Worm (Caenorhabditis elegans) whole organism, L4 larva: ENCODE results near the gene srt-17.

ENCODE experiments used
- D1046.2 ChIP-seq: fragments of 200-800 bp; sonication (Bioruptor generic); IDR thresholded peaks from 2 replicates; pipeline ENCODE4 v1.3.6; 2022; ENCODE audit warnings: missing genetic modification characterization, missing compliant biosample characterization
- F10B5.3 ChIP-seq: sonication (generic microtip); optimal IDR thresholded peaks from 2 replicates; lab custom pipeline; 2016; ENCODE audit warnings: mild to moderate bottlenecking, missing genetic modification characterization, missing compliant biosample characterization
- F37D6.2 ChIP-seq: sonication (generic microtip); optimal IDR thresholded peaks from 2 replicates; lab custom pipeline; 2016; ENCODE audit warnings: mild to moderate bottlenecking, missing genetic modification characterization, missing compliant biosample characterization
- F44E2.7 ChIP-seq: fragments of 200-800 bp; sonication (Bioruptor generic); IDR thresholded peaks from 2 replicates; pipeline ENCODE4 v2.1.2; 2022; ENCODE audit warnings: missing genetic modification characterization, missing compliant biosample characterization
- R02D3.7 ChIP-seq: fragments of 150-350 bp; sonication (generic microtip); optimal IDR thresholded peaks from 3 replicates; lab custom pipeline; 2014; ENCODE audit warnings: missing biosample characterization, missing genetic modification characterization
- T20F7.1 ChIP-seq: fragments of 200-800 bp; sonication (Bioruptor generic); optimal IDR thresholded peaks from 2 replicates; lab custom pipeline; 2018; ENCODE audit warnings: mild to moderate bottlenecking, missing genetic modification characterization, missing compliant biosample characterization
- Y48G9A.11 ChIP-seq: fragments of 200-800 bp; sonication (Bioruptor generic); IDR thresholded peaks from 2 replicates; pipeline ENCODE4 v1.3.6; 2022; ENCODE audit warnings: missing genetic modification reagents, missing genetic modification characterization, missing compliant biosample characterization
- Y75B8A.6 ChIP-seq: fragments of 200-800 bp; sonication (Bioruptor generic); IDR thresholded peaks from 2 replicates; pipeline ENCODE4 v1.3.6; 2022; ENCODE audit warnings: missing genetic modification reagents, missing genetic modification characterization, missing compliant biosample characterization
- arid-1 ChIP-seq: fragments of 200-800 bp; sonication (Bioruptor generic); conservative IDR thresholded peaks from 2 replicates; pipeline ENCODE4 v1.3.6; 2022; ENCODE audit warnings: missing genetic modification reagents, missing genetic modification characterization, missing compliant biosample characterization
- ceh-32 ChIP-seq: sonication (generic microtip); optimal IDR thresholded peaks from 2 replicates; lab custom pipeline; 2016; ENCODE audit warnings: mild to moderate bottlenecking, missing genetic modification characterization, missing compliant biosample characterization; ENCODE audit not compliant: poor library complexity
- ceh-62 ChIP-seq: sonication (generic microtip); optimal IDR thresholded peaks from 2 replicates; lab custom pipeline; 2017; ENCODE audit warnings: missing biosample characterization, missing genetic modification characterization
- ctbp-1 ChIP-seq: fragments of 200-800 bp; sonication (Bioruptor generic); IDR thresholded peaks from 2 replicates; pipeline ENCODE4 v1.3.6; 2022; ENCODE audit warnings: missing genetic modification reagents, missing genetic modification characterization, missing compliant biosample characterization
- daf-19 ChIP-seq: fragments of 200-800 bp; sonication (Bioruptor generic); conservative IDR thresholded peaks from 2 replicates; pipeline ENCODE4 v1.3.6; 2022; ENCODE audit warnings: missing genetic modification characterization, missing compliant biosample characterization
- duxl-1 ChIP-seq: sonication (generic microtip); optimal IDR thresholded peaks from 2 replicates; lab custom pipeline; 2016; ENCODE audit warnings: mild to moderate bottlenecking, missing genetic modification characterization, moderate library complexity, missing compliant biosample characterization; ENCODE audit not compliant: poor library complexity
- dve-1 ChIP-seq: sonication (generic microtip); optimal IDR thresholded peaks from 2 replicates; lab custom pipeline; 2017; ENCODE audit warnings: antibody characterized with exemption, mild to moderate bottlenecking, missing genetic modification characterization, missing compliant biosample characterization; ENCODE audit not compliant: insufficient read depth
- egl-27 ChIP-seq: sonication (generic microtip); optimal IDR thresholded peaks from 3 replicates; lab custom pipeline; 2017; ENCODE audit warnings: missing biosample characterization, missing genetic modification reagents, missing genetic modification characterization
- fos-1 ChIP-seq: fragments of 150-350 bp; optimal IDR thresholded peaks from 2 replicates; lab custom pipeline; 2014; ENCODE audit warnings: missing biosample characterization, missing genetic modification characterization
- hlh-30 ChIP-seq: sonication (generic microtip); optimal IDR thresholded peaks from 2 replicates; lab custom pipeline; 2017; ENCODE audit warnings: antibody characterized with exemption, mild to moderate bottlenecking, missing genetic modification characterization, missing compliant biosample characterization; ENCODE audit not compliant: insufficient read depth
- hmg-1.1 ChIP-seq: fragments of 200-800 bp; sonication (Bioruptor generic); IDR thresholded peaks from 2 replicates; pipeline ENCODE4 v1.3.6; 2022; ENCODE audit warnings: missing genetic modification reagents, missing genetic modification characterization, missing compliant biosample characterization
- jun-1 ChIP-seq: fragments of 150-350 bp; optimal IDR thresholded peaks from 2 replicates; lab custom pipeline; 2014; ENCODE audit warnings: missing biosample characterization, missing genetic modification reagents, missing genetic modification characterization
- lim-7 ChIP-seq: fragments of 200-800 bp; sonication (Bioruptor generic); IDR thresholded peaks from 2 replicates; pipeline ENCODE4 v1.3.6; 2022; ENCODE audit warnings: missing genetic modification characterization, missing compliant biosample characterization
- lin-38 ChIP-seq: fragments of 200-800 bp; sonication (Bioruptor generic); IDR thresholded peaks from 2 replicates; pipeline ENCODE4 v1.3.6; 2022; ENCODE audit warnings: missing genetic modification reagents, missing genetic modification characterization, missing compliant biosample characterization
- lin-39 ChIP-seq: fragments of 150-350 bp; optimal IDR thresholded peaks from 2 replicates; lab custom pipeline; 2014; ENCODE audit warnings: missing biosample characterization, missing genetic modification reagents, missing genetic modification characterization
- mdl-1 ChIP-seq, 2 experiments: fragments of 150-350 bp in 1 of 2; sonication (generic microtip) in 1 of 2; optimal IDR thresholded peaks; 2 replicates each; lab custom pipeline; 2014 to 2017; ENCODE audit warnings: missing biosample characterization in 2 of 2, missing genetic modification characterization in 2 of 2
- mdt-29 ChIP-seq: fragments of 200-800 bp; sonication (Bioruptor generic); IDR thresholded peaks from 2 replicates; pipeline ENCODE4 v1.3.6; 2022; ENCODE audit warnings: missing genetic modification reagents, missing genetic modification characterization, missing compliant biosample characterization
- mes-2 ChIP-seq: sonication (generic microtip); optimal IDR thresholded peaks from 2 replicates; lab custom pipeline; 2016; ENCODE audit warnings: missing genotype, mild to moderate bottlenecking, missing genetic modification characterization, missing compliant biosample characterization; ENCODE audit not compliant: poor library complexity, severe bottlenecking
- mxl-3 ChIP-seq: fragments of 200-800 bp; sonication (Bioruptor generic); optimal IDR thresholded peaks from 2 replicates; lab custom pipeline; 2018; ENCODE audit warnings: mild to moderate bottlenecking, missing genetic modification characterization, missing compliant biosample characterization
- nhr-10 ChIP-seq: fragments of 150-350 bp; optimal IDR thresholded peaks from 2 replicates; lab custom pipeline; 2014; ENCODE audit warnings: missing biosample characterization, missing genetic modification characterization
- nhr-11 ChIP-seq: fragments of 150-350 bp; optimal IDR thresholded peaks from 2 replicates; lab custom pipeline; 2014; ENCODE audit warnings: missing biosample characterization, missing genetic modification characterization
- nhr-111 ChIP-seq: fragments of 200-800 bp; sonication (Bioruptor generic); optimal IDR thresholded peaks from 2 replicates; lab custom pipeline; 2018; ENCODE audit warnings: mild to moderate bottlenecking, missing genetic modification characterization, missing compliant biosample characterization
- nhr-237 ChIP-seq: sonication (generic microtip); optimal IDR thresholded peaks from 2 replicates; lab custom pipeline; 2017; ENCODE audit warnings: missing biosample characterization, missing genetic modification characterization
- nhr-28 ChIP-seq: fragments of 150-350 bp; optimal IDR thresholded peaks from 2 replicates; lab custom pipeline; 2014; ENCODE audit warnings: missing biosample characterization, missing genetic modification characterization
- nhr-41 ChIP-seq: fragments of 200-800 bp; sonication (Bioruptor generic); IDR thresholded peaks from 2 replicates; pipeline ENCODE4 v1.3.6; 2022; ENCODE audit warnings: missing genetic modification reagents, missing genetic modification characterization, missing compliant biosample characterization
- nhr-6 ChIP-seq: fragments of 150-350 bp; optimal IDR thresholded peaks from 2 replicates; lab custom pipeline; 2014; ENCODE audit warnings: missing biosample characterization, missing genetic modification characterization
- nhr-77 ChIP-seq: fragments of 150-350 bp; optimal IDR thresholded peaks from 2 replicates; lab custom pipeline; 2014; ENCODE audit warnings: missing biosample characterization, missing genetic modification characterization
- pha-4 ChIP-seq, 2 experiments: fragments of 150-350 bp in 1 of 2; fragments of 200-800 bp in 1 of 2; sonication (Bioruptor generic) in 1 of 2; IDR thresholded peaks in 1 of 2; optimal IDR thresholded peaks in 1 of 2; 2 replicates each; pipeline versions ENCODE4 v1.3.6 to Lab custom; 2014 to 2022; ENCODE audit warnings: missing genetic modification characterization in 2 of 2, missing genetic modification reagents in 2 of 2, missing biosample characterization in 1 of 2, missing compliant biosample characterization in 1 of 2
- pqm-1 ChIP-seq: sonication (generic microtip); optimal IDR thresholded peaks from 2 replicates; lab custom pipeline; 2017; ENCODE audit warnings: missing biosample characterization, missing genetic modification characterization
- rbr-2 ChIP-seq: sonication (generic microtip); optimal IDR thresholded peaks from 2 replicates; lab custom pipeline; 2016; ENCODE audit warnings: missing genotype, missing genetic modification characterization, missing compliant biosample characterization
- sdz-12 ChIP-seq: fragments of 200-800 bp; sonication (Bioruptor generic); optimal IDR thresholded peaks from 2 replicates; lab custom pipeline; 2018; ENCODE audit warnings: mild to moderate bottlenecking, missing genetic modification characterization, missing compliant biosample characterization
- spr-1 ChIP-seq: sonication (generic microtip); optimal IDR thresholded peaks from 2 replicates; lab custom pipeline; 2016; ENCODE audit warnings: mild to moderate bottlenecking, missing genetic modification characterization, missing compliant biosample characterization
- vab-7 ChIP-seq: fragments of 200-800 bp; sonication (Bioruptor generic); IDR thresholded peaks from 2 replicates; pipeline ENCODE4 v1.3.6; 2022; ENCODE audit warnings: missing genetic modification reagents, missing genetic modification characterization, missing compliant biosample characterization
- zag-1 ChIP-seq: fragments of 150-350 bp; optimal IDR thresholded peaks from 2 replicates; lab custom pipeline; 2014; ENCODE audit warnings: missing biosample characterization, missing genetic modification characterization
- zfp-3 ChIP-seq: fragments of 200-800 bp; sonication (Bioruptor generic); conservative IDR thresholded peaks from 2 replicates; pipeline ENCODE4 v1.3.6; 2022; ENCODE audit warnings: missing genetic modification reagents, missing genetic modification characterization, missing compliant biosample characterization
- zip-11 ChIP-seq: fragments of 200-800 bp; sonication (Bioruptor generic); IDR thresholded peaks from 2 replicates; pipeline ENCODE4 v1.3.6; 2022; ENCODE audit warnings: missing genetic modification characterization, missing compliant biosample characterization

srt-17 gene

ce11 chrV:642750-643149, 17.9 kb upstream of the srt-17 start, which contains the start of gene nhr-190:
Gene nhr-190 (minus strand): TSS chrV:642924.
- TF ChIP-seq F37D6.2 (tag; lab: Kevin White, UChicago): no peak
- peak; percentile 58 for TF ChIP-seq hlh-30 (tag; lab: Kevin White, UChicago)
- 0 out of 2 replicates have a peak, but pooled peaks have one; percentile 3 for TF ChIP-seq lim-7 (GFP tag; lab: Robert Waterston, UW)
- 0 out of 2 replicates have a peak, but pooled peaks have one; percentile 39 for TF ChIP-seq hmg-1.1

- TF ChIP-seq nhr-111 (no peak), lin-39 (tag; lab: Kevin White, UChicago) (no peak), ceh-32 (tag; lab: Kevin White, UChicago) (no peak), pha-4 (GFP tag; IDR thresholded peaks at IDR 0.05; lab: Robert Waterston, UW) (no peak), pha-4 (tag; optimal IDR thresholded peaks at IDR 0.05; lab: Kevin White, UChicago) (no peak), mdl-1 (tag; optimal IDR thresholded peaks at IDR 0.05; lab: Kevin White, UChicago) (no peak), arid-1 (GFP tag; lab: Robert Waterston, UW) (no peak), nhr-237 (tag; lab: Kevin White, UChicago) (no peak), D1046.2 (GFP tag; lab: Robert Waterston, UW) (no peak), ceh-62 (tag; lab: Kevin White, UChicago) (no peak), ctbp-1 (GFP tag; lab: Robert Waterston, UW) (no peak), F37D6.2 (tag; lab: Kevin White, UChicago) (no peak), R02D3.7 (tag; lab: Kevin White, UChicago) (no peak), zag-1 (tag; lab: Kevin White, UChicago) (no peak)
Observed at ce11 chrV:638328-638727, 13.5 kb upstream of the srt-17 start, which contains the start of gene srj-37. Gene srj-37 (plus strand): TSS chrV:638628.

- TF ChIP-seq fos-1 (tag; lab: Kevin White, UChicago): no peak
- TF ChIP-seq Y48G9A.11 (GFP tag; lab: Robert Waterston, UW): no peak
- TF ChIP-seq nhr-77 (tag; lab: Kevin White, UChicago): no peak
- TF ChIP-seq T20F7.1: no peak
- TF ChIP-seq mdl-1 (tag; optimal IDR thresholded peaks at IDR 0.05; lab: Kevin White, UChicago): no peak
- no peak for TF ChIP-seq daf-19 (GFP tag; lab: Robert Waterston, UW)
- no peak for TF ChIP-seq zip-11
- TF ChIP-seq nhr-10 (tag; lab: Kevin White, UChicago): no peak
- TF ChIP-seq nhr-6 (tag; lab: Kevin White, UChicago): no peak
- TF ChIP-seq mdt-29 (GFP tag; lab: Robert Waterston, UW): no peak
- TF ChIP-seq nhr-11 (tag; lab: Kevin White, UChicago): no peak
- no peak for TF ChIP-seq nhr-41 (GFP tag; lab: Robert Waterston, UW)
- TF ChIP-seq, all 104 proteins: peak for 0
Observed at ce11 chrV:636281-636680, 11.5 kb upstream of the srt-17 start, which contains the start of gene pals-31. Gene pals-31 (plus strand): TSS chrV:636581.

- TF ChIP-seq pha-4 (GFP tag; IDR thresholded peaks at IDR 0.05; lab: Robert Waterston, UW): no peak
- TF ChIP-seq pha-4 (tag; optimal IDR thresholded peaks at IDR 0.05; lab: Kevin White, UChicago): no peak
- TF ChIP-seq egl-27: no peak
- peak; percentile 15 to 74 for TF ChIP-seq mdl-1 (tag; optimal IDR thresholded peaks at IDR 0.05; lab: Kevin White, UChicago)
- TF ChIP-seq spr-1 (tag; lab: Kevin White, UChicago): no peak
- TF ChIP-seq mdt-29 (GFP tag; lab: Robert Waterston, UW): no peak
- peak; percentile 51 for TF ChIP-seq duxl-1 (tag; lab: Kevin White, UChicago)
- no peak for TF ChIP-seq Y48G9A.11 (GFP tag; lab: Robert Waterston, UW)
- TF ChIP-seq rbr-2 (tag; lab: Kevin White, UChicago): no peak
- TF ChIP-seq jun-1: no peak
- TF ChIP-seq zfp-3 (GFP tag; lab: Robert Waterston, UW): no peak
- peak; percentile 78 for TF ChIP-seq mxl-3
- TF ChIP-seq T20F7.1: no peak
- no peak for TF ChIP-seq F44E2.7
- TF ChIP-seq lin-38 (GFP tag; lab: Robert Waterston, UW): no peak
- TF ChIP-seq pqm-1 (tag; lab: Kevin White, UChicago): peak; percentile 66
- no peak for TF ChIP-seq sdz-12 (GFP tag; lab: Kevin White, UChicago)
- TF ChIP-seq dve-1 (tag; lab: Kevin White, UChicago): peak; percentile 66
- 0 out of 2 replicates have a peak, but pooled peaks have one; percentile 16 for TF ChIP-seq hmg-1.1
- TF ChIP-seq nhr-28 (tag; lab: Kevin White, UChicago): peak; percentile 98
- peak; percentile 33 for TF ChIP-seq mes-2
- TF ChIP-seq Y75B8A.6 (GFP tag; lab: Robert Waterston, UW): no peak
- no peak for TF ChIP-seq vab-7
- no peak for TF ChIP-seq F10B5.3 (tag; lab: Kevin White, UChicago)
Observed at ce11 chrV:635630-636029, 10.8 kb upstream of the srt-17 start.
